Fruit fly (Drosophila melanogaster): ENCODE measurements around the gene CG15544.
A peak's percentile ranks its signal among the peaks of the same experiment; 100 is the strongest.

CG15544 gene

DNA sequence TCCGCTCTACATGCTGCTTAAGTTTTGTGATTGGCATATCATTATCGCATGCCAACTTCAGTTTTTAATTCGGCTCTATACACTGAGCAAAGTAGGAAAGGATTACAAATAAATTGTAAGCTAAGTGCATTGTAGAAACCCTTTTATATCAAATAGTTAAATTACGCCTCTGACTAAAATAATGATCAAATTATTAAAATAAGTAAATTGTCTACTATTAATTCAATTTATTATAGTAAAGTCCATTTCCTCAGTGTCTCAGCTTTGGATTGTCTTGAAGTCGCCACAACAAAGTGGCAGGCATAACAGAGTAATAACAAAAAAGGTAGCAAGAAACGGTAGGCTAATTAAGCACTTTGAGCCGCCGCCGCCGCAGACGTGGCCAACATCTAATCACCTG is 34.9 kb downstream of the CG15544 start (continued):
- TF ChIP-seq Mrtf (GFP tag; IDR thresholded peaks at IDR 0.05) (0 out of 3 replicates have a peak, but pooled peaks have one; percentile 13), CG2712 (tag; optimal IDR thresholded peaks at IDR 0.05) (peak; percentile 9), Oli (tag; optimal IDR thresholded peaks at IDR 0.05) (peak; percentile 1), CG12391 (tag; optimal IDR thresholded peaks at IDR 0.05) (peak; percentile 34), Ptx1 (GFP tag; IDR thresholded peaks at IDR 0.05) (0 out of 2 replicates have a peak, but pooled peaks have one; percentile 23), jumu (GFP tag; optimal IDR thresholded peaks at IDR 0.05) (no peak), CG14441 (GFP tag; IDR thresholded peaks at IDR 0.05) (peak; percentile 9; the same call in 1 of the 2 replicates), Dek (tag; optimal IDR thresholded peaks at IDR 0.05) (peak; percentile 3), grau (tag; optimal IDR thresholded peaks at IDR 0.05) (peak; percentile 28), Sox100B (GFP tag; optimal IDR thresholded peaks at IDR 0.05) (no peak), chm (GFP tag; IDR thresholded peaks at IDR 0.05) (0 out of 2 replicates have a peak, but pooled peaks have one; percentile 33), CG1529 (GFP tag; optimal IDR thresholded peaks at IDR 0.05) (no peak), lab (GFP tag; optimal IDR thresholded peaks at IDR 0.05) (peak; percentile 16), slbo (GFP tag; IDR thresholded peaks at IDR 0.05) (peak; percentile 41), CG14014 (GFP tag; IDR thresholded peaks at IDR 0.05) (peak; percentile 30; the same call in 1 of the 2 replicates), gem (tag; optimal IDR thresholded peaks at IDR 0.05) (peak; percentile 46), dmrt11E (tag; optimal IDR thresholded peaks at IDR 0.05) (peak; percentile 46), Med (GFP tag) (peak; percentile 35), oc (tag; optimal IDR thresholded peaks at IDR 0.05) (peak; percentile 2), tgo (GFP tag; IDR thresholded peaks at IDR 0.05) (peak; percentile 36; the same call in 1 of the 3 replicates), Hr51 (GFP tag; optimal IDR thresholded peaks at IDR 0.05) (peak in 1 of 2 experiments; percentile 24), CG10366 (GFP tag; IDR thresholded peaks at IDR 0.05) (peak; percentile 15; the same call in 1 of the 2 replicates), Aef1 (GFP tag; IDR thresholded peaks at IDR 0.05) (0 out of 3 replicates have a peak, but pooled peaks have one; percentile 10), corto (GFP tag; optimal IDR thresholded peaks at IDR 0.05) (no peak), nmo (GFP tag; optimal IDR thresholded peaks at IDR 0.05) (no peak), CG15269 (tag; optimal IDR thresholded peaks at IDR 0.05) (peak; percentile 44), CG2120 (GFP tag; optimal IDR thresholded peaks at IDR 0.05) (peak; percentile 22), hkb (optimal IDR thresholded peaks at IDR 0.05) (no peak), hkb (GFP tag; IDR thresholded peaks at IDR 0.05) (no peak), sob (GFP tag; IDR thresholded peaks at IDR 0.05) (peak; percentile 35; the same call in 1 of the 2 replicates), CG32532 (GFP tag; IDR thresholded peaks at IDR 0.05) (0 out of 2 replicates have a peak, but pooled peaks have one; percentile 34), gsb-n (tag; optimal IDR thresholded peaks at IDR 0.05) (no peak), Sox102F (GFP tag; optimal IDR thresholded peaks at IDR 0.05) (peak; percentile 24), Vsx1 (GFP tag; optimal IDR thresholded peaks at IDR 0.05) (peak; percentile 23), repo (GFP tag; optimal IDR thresholded peaks at IDR 0.05) (no peak), CG11695 (GFP tag; IDR thresholded peaks at IDR 0.05) (no peak)

DNA sequence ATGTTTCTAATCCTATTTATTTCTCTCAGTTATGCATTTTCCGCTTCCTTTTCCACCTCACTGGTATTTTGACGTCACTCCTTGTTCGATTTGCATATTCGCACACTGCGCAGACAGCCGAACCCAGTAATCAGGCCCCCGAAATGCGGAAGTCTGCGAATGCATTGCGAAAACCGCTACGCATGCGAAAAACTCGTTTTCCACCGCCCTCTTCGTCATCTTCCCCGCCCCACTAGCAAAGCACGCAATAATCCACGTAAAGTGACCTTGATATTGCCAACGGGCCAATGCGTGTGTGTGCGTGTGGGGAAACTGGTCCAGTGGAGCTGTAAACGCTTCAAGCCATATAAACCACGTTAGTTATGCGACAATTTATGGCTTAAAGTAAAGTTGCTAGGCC is 36.4 kb downstream of the CG15544 start:
- 0 out of 4 replicates have a peak, but pooled peaks have one; percentile 36 for TF ChIP-seq chinmo (GFP tag; IDR thresholded peaks at IDR 0.05; ENCODE audit: partially characterized antibody)
- TF ChIP-seq CG11093 (GFP tag; IDR thresholded peaks at IDR 0.05), result no peak
- no peak for TF ChIP-seq amos (GFP tag; IDR thresholded peaks at IDR 0.05; ENCODE audit: partially characterized antibody)
- no peak for TF ChIP-seq Opbp (GFP tag; IDR thresholded peaks at IDR 0.05; ENCODE audit: partially characterized antibody)
- TF ChIP-seq CG9817 (tag; optimal IDR thresholded peaks at IDR 0.05), result no peak
- no peak for TF ChIP-seq Hmx (GFP tag; optimal IDR thresholded peaks at IDR 0.05)
- TF ChIP-seq Bgb (GFP tag; IDR thresholded peaks at IDR 0.05; ENCODE audit: partially characterized antibody), result no peak
- no peak for TF ChIP-seq Tbp (GFP tag; optimal IDR thresholded peaks at IDR 0.05)

Measured in whole organism, embryonic.